Fruit fly (Drosophila melanogaster) Kc167 (cell line): ENCODE measurements around the gene CG2871.

Experiments used
- Sin3A ChIP-seq: fragments of >200 bp; optimal IDR thresholded peaks from 2 replicates; lab custom pipeline; 2018; ENCODE audit warnings: missing external identifiers
- psq ChIP-seq: fragments of >200 bp; optimal IDR thresholded peaks from 2 replicates; lab custom pipeline; 2017; ENCODE audit warnings: missing external identifiers

- TF ChIP-seq psq (lab: Kevin White, UChicago) (no peak), Sin3A (no peak)
Measured at dm6 chrX:4804762-4805161, 27.6 kb upstream of the CG2871 start, which contains the start of gene CG2861.
